Fruit fly (Drosophila melanogaster): ENCODE results near the gene CG32374.
A peak's percentile ranks its signal among the peaks of the same experiment; 100 is the strongest.

CG32374 gene

DNA sequence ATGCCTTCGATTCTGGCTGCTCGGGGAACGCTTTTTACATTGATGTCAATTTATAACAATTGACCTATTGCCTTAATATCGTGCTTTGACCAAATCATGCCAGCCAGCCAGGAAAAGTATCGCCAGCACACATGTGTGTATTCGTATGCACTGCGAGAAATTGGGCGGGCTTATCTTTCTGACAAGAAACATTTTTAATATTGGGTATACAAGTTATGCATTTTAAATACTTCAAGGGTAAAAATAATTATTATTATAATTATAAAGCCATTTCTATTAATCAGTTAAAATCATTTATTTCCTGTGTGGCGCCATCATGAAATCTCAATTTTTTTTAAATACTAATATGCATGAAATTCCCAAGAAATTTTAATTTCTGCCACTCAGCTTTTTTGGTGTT lies 19.1 kb downstream of the CG32374 start:
- TF ChIP-seq pan (optimal IDR thresholded peaks at IDR 0.05) (no peak), pan (GFP tag; optimal IDR thresholded peaks at IDR 0.05 in 1 of 2, IDR thresholded peaks at IDR 0.05 in 1 of 2) (peak in 1 of 2 experiments; percentile 54), nom (GFP tag; optimal IDR thresholded peaks at IDR 0.05) (no peak), CG12155 (GFP tag; optimal IDR thresholded peaks at IDR 0.05) (peak; percentile 7), CG8388 (GFP tag; optimal IDR thresholded peaks at IDR 0.05) (peak; percentile 32), Abd-B (GFP tag; optimal IDR thresholded peaks at IDR 0.05) (peak; percentile 9), Xbp1 (GFP tag; optimal IDR thresholded peaks at IDR 0.05) (peak; percentile 23), bcd (GFP tag; optimal IDR thresholded peaks at IDR 0.05) (peak; percentile 40), CG10147 (GFP tag; optimal IDR thresholded peaks at IDR 0.05) (no peak), Med (GFP tag) (peak; percentile 36), CG2712 (tag; optimal IDR thresholded peaks at IDR 0.05) (peak; percentile 39), CG17328 (GFP tag; IDR thresholded peaks at IDR 0.05) (peak; percentile 64), trem (tag; optimal IDR thresholded peaks at IDR 0.05) (peak; percentile 33), CG12104 (GFP tag; optimal IDR thresholded peaks at IDR 0.05) (no peak), CG10209 (GFP tag; optimal IDR thresholded peaks at IDR 0.05) (peak; percentile 28), Rfx (GFP tag; IDR thresholded peaks at IDR 0.05) (peak; percentile 40; the same call in 1 of the 2 replicates), CG4404 (GFP tag; IDR thresholded peaks at IDR 0.05) (peak; percentile 19; the same call in 1 of the 2 replicates), CG18619 (GFP tag; optimal IDR thresholded peaks at IDR 0.05) (no peak), CG30403 (GFP tag; optimal IDR thresholded peaks at IDR 0.05) (peak; percentile 22), zen (tag; optimal IDR thresholded peaks at IDR 0.05) (no peak), Blimp-1 (GFP tag; optimal IDR thresholded peaks at IDR 0.05) (peak; percentile 59), ttk (GFP tag; IDR thresholded peaks at IDR 0.05) (0 out of 2 replicates have a peak, but pooled peaks have one; percentile 15), CG9437 (GFP tag; optimal IDR thresholded peaks at IDR 0.05) (peak; percentile 21), CG32767 (GFP tag; IDR thresholded peaks at IDR 0.05) (0 out of 2 replicates have a peak, but pooled peaks have one; percentile 43), CG5953 (GFP tag; IDR thresholded peaks at IDR 0.05) (0 out of 2 replicates have a peak, but pooled peaks have one; percentile 19), Awh (GFP tag; IDR thresholded peaks at IDR 0.05) (peak; percentile 39; the same call in 1 of the 2 replicates), CG13424 (tag; optimal IDR thresholded peaks at IDR 0.05) (peak; percentile 40), CG4424 (GFP tag; optimal IDR thresholded peaks at IDR 0.05) (peak; percentile 31), Dfd (GFP tag; optimal IDR thresholded peaks at IDR 0.05) (no peak), lola (GFP tag; optimal IDR thresholded peaks at IDR 0.05) (peak in 1 of 3 experiments; percentile 26), E2f2 (GFP tag; IDR thresholded peaks at IDR 0.05) (0 out of 2 replicates have a peak, but pooled peaks have one; percentile 8), Spps (tag; optimal IDR thresholded peaks at IDR 0.05) (peak; percentile 11), ato (GFP tag; IDR thresholded peaks at IDR 0.05; ENCODE audit: partially characterized antibody) (no peak), Xrp1 (GFP tag; IDR thresholded peaks at IDR 0.05) (peak; percentile 71), CG9876 (GFP tag; optimal IDR thresholded peaks at IDR 0.05) (no peak), CG30431 (GFP tag; optimal IDR thresholded peaks at IDR 0.05) (peak; percentile 31), ham (GFP tag; IDR thresholded peaks at IDR 0.05) (no peak), kah (GFP tag; optimal IDR thresholded peaks at IDR 0.05) (no peak), Max (GFP tag; optimal IDR thresholded peaks at IDR 0.05) (no peak), vvl (GFP tag; IDR thresholded peaks at IDR 0.05) (peak; percentile 39; the same call in 1 of the 2 replicates), grau (tag; optimal IDR thresholded peaks at IDR 0.05) (peak; percentile 47), Ssrp (tag; optimal IDR thresholded peaks at IDR 0.05) (peak; percentile 41), CG3163 (GFP tag; optimal IDR thresholded peaks at IDR 0.05) (no peak), CG3407 (GFP tag; optimal IDR thresholded peaks at IDR 0.05) (no peak), CG6654 (GFP tag; optimal IDR thresholded peaks at IDR 0.05) (no peak), nmo (GFP tag; optimal IDR thresholded peaks at IDR 0.05) (peak; percentile 60), ci (GFP tag; IDR thresholded peaks at IDR 0.05) (peak; percentile 60; the same call in 1 of the 3 replicates), pnt (GFP tag; optimal IDR thresholded peaks at IDR 0.05) (no peak), CG34422 (GFP tag; IDR thresholded peaks at IDR 0.05) (0 out of 3 replicates have a peak, but pooled peaks have one; percentile 35), HLH3B (GFP tag; IDR thresholded peaks at IDR 0.05) (peak; percentile 11; the same call in 1 of the 2 replicates)

Data from whole organism, embryonic.